Worm (Caenorhabditis elegans) whole organism, L4/young adult: ENCODE data around the gene Y71H2AM.25.

ENCODE experiments used
- W03F9.2 ChIP-seq: fragments of 150-350 bp; optimal IDR thresholded peaks from 2 replicates; lab custom pipeline; 2014; ENCODE audit warnings: missing biosample characterization, missing genetic modification characterization
- dao-5 ChIP-seq: sonication (generic microtip); optimal IDR thresholded peaks from 2 replicates; lab custom pipeline; 2016; ENCODE audit warnings: missing genotype, missing genetic modification characterization, moderate library complexity, missing compliant biosample characterization

DNA sequence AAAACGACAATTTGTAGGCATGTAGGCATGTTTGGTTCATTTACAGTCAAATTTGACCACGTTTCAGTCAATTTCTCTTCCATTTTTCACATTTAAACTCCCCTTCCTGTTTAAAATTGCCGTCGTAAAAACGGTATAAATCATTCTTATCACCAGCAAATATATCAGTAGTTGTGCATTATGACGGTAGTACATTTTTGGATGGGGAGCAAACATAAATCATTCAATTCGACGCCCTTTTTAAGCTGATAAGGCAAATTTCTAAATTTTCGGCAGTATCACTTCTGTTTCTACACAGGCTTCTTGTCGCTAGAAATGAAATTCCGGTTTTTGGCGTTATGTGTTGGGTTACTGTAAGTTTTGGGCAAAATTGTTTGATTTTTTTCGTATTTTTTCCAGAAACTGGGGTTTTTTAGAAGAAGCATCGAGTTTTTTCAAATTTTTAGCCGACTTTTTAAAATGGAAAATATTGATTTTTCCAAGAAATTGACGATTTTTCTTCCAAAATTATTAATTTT is 39.6 kb downstream of the Y71H2AM.25 start, which contains the start of gene H34I24.2:
- TF ChIP-seq W03F9.2 (no peak), dao-5 (tag; lab: Kevin White, UChicago) (no peak)
